Fruit fly (Drosophila melanogaster): ENCODE results near the gene CG10000.

dm6 chr3R:28751611-28752129 is at the start of gene CG10000:
- no peak for TF ChIP-seq cnc (optimal IDR thresholded peaks at IDR 0.05)
- no peak for TF ChIP-seq CG11617 (GFP tag; optimal IDR thresholded peaks at IDR 0.05)
- TF ChIP-seq kay (GFP tag; ENCODE audit: borderline replicate concordance): no peak
- TF ChIP-seq CG33017 (tag; optimal IDR thresholded peaks at IDR 0.05): no peak
- TF ChIP-seq ovo (GFP tag; optimal IDR thresholded peaks at IDR 0.05): no peak
- peak; percentile 27 for TF ChIP-seq cic (GFP tag; optimal IDR thresholded peaks at IDR 0.05)
- TF ChIP-seq Mnt (GFP tag; optimal IDR thresholded peaks at IDR 0.05): no peak
- TF ChIP-seq toe (GFP tag; optimal IDR thresholded peaks at IDR 0.05): no peak
- TF ChIP-seq CG1620 (GFP tag; optimal IDR thresholded peaks at IDR 0.05): no peak
- TF ChIP-seq CG14711 (tag; optimal IDR thresholded peaks at IDR 0.05): no peak
- TF ChIP-seq CG12768 (GFP tag; optimal IDR thresholded peaks at IDR 0.05): no peak
- TF ChIP-seq Crg-1 (GFP tag; optimal IDR thresholded peaks at IDR 0.05): no peak
